Worm (Caenorhabditis elegans) whole organism, early embryonic: ENCODE data around the gene cpf-1.

Experiments
- ama-1 ChIP-seq: fragments of 150-350 bp; optimal IDR thresholded peaks from 2 replicates; lab custom pipeline; 2014
- pes-1 ChIP-seq: fragments of 200-800 bp; sonication (Bioruptor generic); IDR thresholded peaks from 2 replicates; pipeline ENCODE4 v1.3.6; 2022; ENCODE audit warnings: missing genetic modification reagents, missing genetic modification characterization, missing compliant biosample characterization

ce11 chrII:8643627-8644356 lies 41.6 kb upstream of the cpf-1 start:
- TF ChIP-seq ama-1 = no peak
- no peak for TF ChIP-seq pes-1 (GFP tag; lab: Robert Waterston, UW)
